Worm (Caenorhabditis elegans): ENCODE data around the gene klp-4.

DNA sequence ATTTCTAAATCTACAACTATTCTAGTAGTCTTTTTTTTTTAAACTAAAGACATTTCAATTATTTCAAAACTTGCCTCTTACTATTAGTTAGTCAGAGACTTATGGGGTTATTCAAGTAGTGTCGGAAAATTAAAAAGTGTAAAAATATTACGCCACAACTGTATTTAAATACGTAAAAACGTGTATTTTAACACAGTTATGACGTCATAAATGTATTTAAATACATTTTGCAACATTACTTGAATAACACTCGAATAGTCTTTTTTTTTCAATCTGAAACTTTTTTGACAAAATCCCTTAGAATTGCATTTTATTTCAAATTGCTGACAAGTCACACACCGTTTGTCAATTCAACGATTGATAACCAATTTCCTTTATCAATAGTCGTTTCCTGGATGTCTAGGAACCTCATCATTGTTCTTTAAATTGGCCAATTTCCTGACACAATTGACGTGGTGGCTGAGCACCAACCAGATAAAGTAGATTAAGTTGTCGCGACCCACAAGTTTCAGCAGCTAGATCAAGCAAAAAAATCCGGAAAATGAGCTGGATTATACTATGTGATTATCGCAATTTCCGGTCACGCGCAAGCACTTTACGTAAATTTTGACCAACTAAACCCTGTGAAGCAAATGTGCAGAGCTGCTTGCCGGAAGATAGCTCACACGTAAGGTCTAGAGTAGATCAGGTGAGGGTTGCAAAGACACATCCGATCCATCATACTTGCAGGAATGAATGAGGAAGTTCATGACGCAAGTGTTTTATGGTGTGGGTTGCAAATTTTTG lies 38.8 kb downstream of the klp-4 start:
- no peak for TF ChIP-seq ceh-83 (GFP tag; optimal IDR thresholded peaks at IDR 0.05)
- peak; percentile 97 for TF ChIP-seq zip-8 (tag; optimal IDR thresholded peaks at IDR 0.05)
- TF ChIP-seq lin-13 (tag; optimal IDR thresholded peaks at IDR 0.05) = no peak
- no peak for TF ChIP-seq flh-1 (GFP tag; optimal IDR thresholded peaks at IDR 0.05)
- no peak for TF ChIP-seq elt-1 (tag; optimal IDR thresholded peaks at IDR 0.05; ENCODE audit: borderline replicate concordance, insufficient read depth)
- no peak for TF ChIP-seq unc-39 (tag; optimal IDR thresholded peaks at IDR 0.05)
- TF ChIP-seq sptf-1 (tag; optimal IDR thresholded peaks at IDR 0.05) = no peak
- TF ChIP-seq unc-62 (GFP tag; optimal IDR thresholded peaks at IDR 0.05) = no peak
- no peak for TF ChIP-seq nhr-237 (tag; optimal IDR thresholded peaks at IDR 0.05)
- no peak for TF ChIP-seq nhr-12 (tag; optimal IDR thresholded peaks at IDR 0.05)
